Worm (Caenorhabditis elegans) whole organism, L4 larva: ENCODE results near the gene hlb-1.

Experiments used
- mdt-29 ChIP-seq: fragments of 200-800 bp; sonication (Bioruptor generic); IDR thresholded peaks from 2 replicates; pipeline ENCODE4 v1.3.6; 2022; ENCODE audit warnings: missing genetic modification reagents, missing genetic modification characterization, missing compliant biosample characterization
- nhr-111 ChIP-seq: fragments of 200-800 bp; sonication (Bioruptor generic); optimal IDR thresholded peaks from 2 replicates; lab custom pipeline; 2018; ENCODE audit warnings: mild to moderate bottlenecking, missing genetic modification characterization, missing compliant biosample characterization
- skn-1 ChIP-seq: fragments of 150-350 bp; optimal IDR thresholded peaks from 2 replicates; lab custom pipeline; 2014; ENCODE audit warnings: missing biosample characterization, missing genetic modification characterization

ce11 chrX:13864191-13864590 lies 18.3 kb downstream of the hlb-1 start, which contains the start of gene M03B6.3:
- TF ChIP-seq mdt-29 (GFP tag; lab: Robert Waterston, UW) (no peak), nhr-111 (no peak), skn-1 (tag; lab: Kevin White, UChicago) (no peak)
